Fruit fly (Drosophila melanogaster) whole organism, wandering third instar larva: ENCODE results near the gene Usf.

Experiments
- Abd-B ChIP-seq: fragments of >200 bp; optimal IDR thresholded peaks from 2 replicates; lab custom pipeline; 2017; ENCODE audit warnings: missing biosample characterization, missing genetic modification characterization
- CG32264 ChIP-seq: fragments of 200-800 bp; sonication (Bioruptor generic); optimal IDR thresholded peaks from 2 replicates; lab custom pipeline; 2016; ENCODE audit warnings: missing biosample characterization, missing genetic modification characterization
- CG9705 ChIP-seq: fragments of 200-800 bp; sonication (Bioruptor generic); optimal IDR thresholded peaks from 2 replicates; lab custom pipeline; 2018; ENCODE audit warnings: missing biosample characterization, mild to moderate bottlenecking, missing genetic modification characterization
- CrebA ChIP-seq: fragments of 200-800 bp; sonication (Bioruptor generic); optimal IDR thresholded peaks from 2 replicates; lab custom pipeline; 2016; ENCODE audit warnings: missing biosample characterization, mild to moderate bottlenecking, missing genetic modification characterization, borderline replicate concordance
- Dfd ChIP-seq: fragments of >200 bp; optimal IDR thresholded peaks from 2 replicates; lab custom pipeline; 2017; ENCODE audit warnings: missing biosample characterization, missing genetic modification characterization
- Dif ChIP-seq: fragments of 200-275, 200-300 bp; sonication (Bioruptor generic); optimal IDR thresholded peaks from 2 replicates; lab custom pipeline; 2018; ENCODE audit warnings: missing biosample characterization, missing genetic modification characterization; ENCODE audit not compliant: partially characterized antibody
- GATAd ChIP-seq: sonication (Bioruptor generic); optimal IDR thresholded peaks from 2 replicates; lab custom pipeline; 2016; ENCODE audit warnings: missing biosample characterization, missing genetic modification characterization
- HLH106 ChIP-seq: fragments of 200-800 bp; optimal IDR thresholded peaks from 3 replicates; lab custom pipeline; 2019; ENCODE audit warnings: missing biosample characterization, mild to moderate bottlenecking, missing genetic modification characterization, moderate library complexity
- Hnf4 ChIP-seq: fragments of 200-800 bp; sonication (Bioruptor generic); optimal IDR thresholded peaks from 2 replicates; lab custom pipeline; 2016; ENCODE audit warnings: missing biosample characterization, mild to moderate bottlenecking, missing genetic modification characterization
- Hr78 ChIP-seq: fragments of >200 bp; optimal IDR thresholded peaks from 2 replicates; lab custom pipeline; 2017; ENCODE audit warnings: missing biosample characterization, missing genetic modification characterization
- Hr83 ChIP-seq: fragments of 200-300 bp; sonication (Bioruptor generic); optimal IDR thresholded peaks from 2 replicates; lab custom pipeline; 2016; ENCODE audit warnings: missing biosample characterization, mild to moderate bottlenecking, missing genetic modification characterization, moderate library complexity; ENCODE audit not compliant: poor library complexity, severe bottlenecking
- Jra ChIP-seq: sonication (Bioruptor generic); optimal IDR thresholded peaks from 2 replicates; lab custom pipeline; 2016; ENCODE audit warnings: missing biosample characterization, missing genetic modification characterization
- Myc ChIP-seq: fragments of >200 bp; optimal IDR thresholded peaks from 2 replicates; lab custom pipeline; 2017
- N ChIP-seq: fragments of >200 bp; optimal IDR thresholded peaks from 2 replicates; lab custom pipeline; 2018; ENCODE audit warnings: missing biosample characterization, missing external identifiers, missing genetic modification characterization
- OdsH ChIP-seq: fragments of 200-800 bp; sonication (Bioruptor generic); optimal IDR thresholded peaks from 2 replicates; lab custom pipeline; 2016; ENCODE audit warnings: missing biosample characterization, mild to moderate bottlenecking, missing genetic modification characterization
- Rel ChIP-seq, 2 experiments: fragments of 200-800 bp; sonication (Bioruptor generic) in 1 of 2; optimal IDR thresholded peaks; 2 replicates in 1 of 2; 3 replicates in 1 of 2; lab custom pipeline; 2016 to 2019; ENCODE audit warnings: mild to moderate bottlenecking in 2 of 2, missing biosample characterization in 2 of 2, missing genetic modification characterization in 2 of 2, moderate library complexity in 1 of 2
- Sp1 ChIP-seq: fragments of 200-800 bp; sonication (Bioruptor generic); optimal IDR thresholded peaks from 3 replicates; lab custom pipeline; 2019; ENCODE audit warnings: missing biosample characterization, mild to moderate bottlenecking, missing genetic modification characterization, moderate library complexity
- Vsx2 ChIP-seq: fragments of 200-300, 225-300 bp; sonication (Bioruptor generic); optimal IDR thresholded peaks from 2 replicates; lab custom pipeline; 2018; ENCODE audit warnings: missing biosample characterization, missing genetic modification characterization; ENCODE audit not compliant: partially characterized antibody
- br ChIP-seq: fragments of 200-800 bp; sonication (Bioruptor generic); optimal IDR thresholded peaks from 2 replicates; lab custom pipeline; 2016; ENCODE audit warnings: missing biosample characterization, missing genetic modification characterization
- brk ChIP-seq: fragments of 200-800 bp; sonication (Bioruptor generic); optimal IDR thresholded peaks from 2 replicates; lab custom pipeline; 2016; ENCODE audit warnings: missing biosample characterization, mild to moderate bottlenecking, missing genetic modification characterization
- dl ChIP-seq, 2 experiments: fragments of 175-275, 200-275 bp in 1 of 2; fragments of 200-275 bp in 1 of 2; sonication (Bioruptor generic); optimal IDR thresholded peaks; lab custom pipeline; 2018; ENCODE audit warnings: mild to moderate bottlenecking in 2 of 2, missing biosample characterization in 2 of 2, missing genetic modification characterization in 2 of 2, moderate library complexity in 2 of 2; ENCODE audit not compliant: partially characterized antibody in 2 of 2, insufficient read depth in 1 of 2
- dmrt93B ChIP-seq: fragments of 200-800 bp; sonication (Bioruptor generic); optimal IDR thresholded peaks from 2 replicates; lab custom pipeline; 2018; ENCODE audit warnings: missing biosample characterization, mild to moderate bottlenecking, missing genetic modification characterization
- dsf ChIP-seq: sonication (Bioruptor generic); optimal IDR thresholded peaks from 2 replicates; lab custom pipeline; 2016; ENCODE audit warnings: missing biosample characterization, missing genetic modification characterization, borderline replicate concordance
- ey ChIP-seq: fragments of 200-800 bp; sonication (Bioruptor generic); optimal IDR thresholded peaks from 2 replicates; lab custom pipeline; 2016; ENCODE audit warnings: missing biosample characterization, missing genetic modification characterization
- foxo ChIP-seq, 2 experiments: fragments of 200-800 bp; sonication (Bioruptor generic); optimal IDR thresholded peaks; 2 replicates in 1 of 2; 3 replicates in 1 of 2; lab custom pipeline; 2016 to 2017; ENCODE audit warnings: missing biosample characterization in 2 of 2, missing genetic modification characterization in 2 of 2
- fru ChIP-seq: fragments of 200-800 bp; sonication (Bioruptor generic); optimal IDR thresholded peaks from 3 replicates; lab custom pipeline; 2016; ENCODE audit warnings: missing biosample characterization, mild to moderate bottlenecking, missing genetic modification characterization
- h ChIP-seq: fragments of 200-800 bp; sonication (Bioruptor generic); optimal IDR thresholded peaks from 3 replicates; lab custom pipeline; 2016; ENCODE audit warnings: missing biosample characterization, mild to moderate bottlenecking, missing genetic modification characterization
- jim ChIP-seq: fragments of 175-275, 200-325 bp; sonication (Bioruptor generic); optimal IDR thresholded peaks from 2 replicates; lab custom pipeline; 2016; ENCODE audit warnings: missing biosample characterization, mild to moderate bottlenecking, missing genetic modification characterization
- lola ChIP-seq: fragments of >200 bp; optimal IDR thresholded peaks from 2 replicates; lab custom pipeline; 2017; ENCODE audit warnings: missing biosample characterization, missing genetic modification characterization
- pan ChIP-seq: fragments of >200 bp; optimal IDR thresholded peaks from 2 replicates; lab custom pipeline; 2017
- psq ChIP-seq: fragments of 200-800 bp; sonication (Bioruptor generic); optimal IDR thresholded peaks from 3 replicates; lab custom pipeline; 2017; ENCODE audit warnings: missing biosample characterization, mild to moderate bottlenecking, missing genetic modification characterization, moderate library complexity
- rgr ChIP-seq: fragments of 200-800 bp; sonication (Bioruptor generic); optimal IDR thresholded peaks from 3 replicates; lab custom pipeline; 2016; ENCODE audit warnings: missing biosample characterization, mild to moderate bottlenecking, missing genetic modification characterization
- sage ChIP-seq: fragments of 200-800 bp; sonication (Bioruptor generic); optimal IDR thresholded peaks from 2 replicates; lab custom pipeline; 2016; ENCODE audit warnings: missing biosample characterization, mild to moderate bottlenecking, missing genetic modification characterization
- sv ChIP-seq: fragments of 200-800 bp; sonication (Bioruptor generic); optimal IDR thresholded peaks from 3 replicates; lab custom pipeline; 2016; ENCODE audit warnings: missing biosample characterization, missing genetic modification characterization
- tai ChIP-seq: sonication (Bioruptor generic); optimal IDR thresholded peaks from 2 replicates; lab custom pipeline; 2016; ENCODE audit warnings: missing biosample characterization, missing genetic modification characterization
- usp ChIP-seq: fragments of >200 bp; optimal IDR thresholded peaks from 2 replicates; lab custom pipeline; 2017; ENCODE audit warnings: missing biosample characterization, missing genetic modification characterization
- woc ChIP-seq: sonication (Bioruptor generic); optimal IDR thresholded peaks from 2 replicates; lab custom pipeline; 2016; ENCODE audit warnings: missing biosample characterization, mild to moderate bottlenecking, missing genetic modification characterization

Gene Usf

dm6 chrX:4557772-4558171, 9.2 kb upstream of the Usf start, which contains the start of gene CG3546:
CG3546 (plus strand) TSS chrX:4558072.
- no peak for TF ChIP-seq Rel (GFP tag; optimal IDR thresholded peaks at IDR 0.05; lab: Kevin White, UChicago)
- TF ChIP-seq Rel (tag; optimal IDR thresholded peaks at IDR 0.05; lab: Kevin White, UChicago) = no peak
- no peak for TF ChIP-seq pan (lab: Kevin White, UChicago)
- TF ChIP-seq Abd-B (GFP tag; lab: Kevin White, UChicago) = no peak
- TF ChIP-seq Vsx2 (GFP tag; lab: Kevin White, UChicago) = no peak
- TF ChIP-seq brk = no peak
- no peak for TF ChIP-seq usp (GFP tag; lab: Kevin White, UChicago)
- no peak for TF ChIP-seq lola (GFP tag; lab: Kevin White, UChicago)
- no peak for TF ChIP-seq OdsH (GFP tag; lab: Kevin White, UChicago)
- TF ChIP-seq GATAd (GFP tag; lab: Kevin White, UChicago) = no peak
- no peak for TF ChIP-seq N (GFP tag; lab: Kevin White, UChicago)
- TF ChIP-seq sv (GFP tag; lab: Kevin White, UChicago) = no peak
- TF ChIP-seq woc = no peak
- TF ChIP-seq CrebA (GFP tag; lab: Kevin White, UChicago) = no peak
- no peak for TF ChIP-seq HLH106 (tag; lab: Kevin White, UChicago)
- no peak for TF ChIP-seq dmrt93B (GFP tag; lab: Kevin White, UChicago)
- TF ChIP-seq Dfd (GFP tag; lab: Kevin White, UChicago) = no peak
- TF ChIP-seq Dif (GFP tag; lab: Kevin White, UChicago) = no peak
- no peak for TF ChIP-seq sage
- no peak for TF ChIP-seq CG32264 (GFP tag; lab: Kevin White, UChicago)

dm6 chrX:4555833-4556232, 7.2 kb upstream of the Usf start:
- TF ChIP-seq Hr78 (GFP tag; lab: Kevin White, UChicago) (no peak), sage (no peak), sv (GFP tag; lab: Kevin White, UChicago) (no peak), Hr83 (no peak), OdsH (GFP tag; lab: Kevin White, UChicago) (no peak), h (GFP tag; lab: Kevin White, UChicago) (peak; percentile 42), Rel (GFP tag; optimal IDR thresholded peaks at IDR 0.05; lab: Kevin White, UChicago) (no peak), Rel (tag; optimal IDR thresholded peaks at IDR 0.05; lab: Kevin White, UChicago) (peak; percentile 46), jim (GFP tag; lab: Kevin White, UChicago) (no peak), HLH106 (tag; lab: Kevin White, UChicago) (no peak), dmrt93B (GFP tag; lab: Kevin White, UChicago) (no peak), dsf (GFP tag; lab: Kevin White, UChicago) (no peak), CrebA (GFP tag; lab: Kevin White, UChicago) (no peak), GATAd (GFP tag; lab: Kevin White, UChicago) (no peak), fru (GFP tag; lab: Kevin White, UChicago) (no peak), brk (no peak)

- TF ChIP-seq sage (no peak), HLH106 (tag; lab: Kevin White, UChicago) (no peak), psq (GFP tag; lab: Kevin White, UChicago) (no peak), Vsx2 (GFP tag; lab: Kevin White, UChicago) (no peak), br (no peak), sv (GFP tag; lab: Kevin White, UChicago) (no peak), CrebA (GFP tag; lab: Kevin White, UChicago) (no peak), tai (no peak), foxo (GFP tag; optimal IDR thresholded peaks at IDR 0.05; lab: Kevin White, UChicago) (no peak), lola (GFP tag; lab: Kevin White, UChicago) (no peak), dsf (GFP tag; lab: Kevin White, UChicago) (no peak), Sp1 (GFP tag; lab: Kevin White, UChicago) (no peak), ey (GFP tag; lab: Kevin White, UChicago) (no peak), OdsH (GFP tag; lab: Kevin White, UChicago) (no peak), jim (GFP tag; lab: Kevin White, UChicago) (no peak)
Measured at dm6 chrX:4554718-4555117, 6.1 kb upstream of the Usf start.

dm6 chrX:4553999-4554398, 5.4 kb upstream of the Usf start, which contains the start of gene CG11444:
CG11444 (minus strand) TSS chrX:4554398.
- TF ChIP-seq Abd-B (GFP tag; lab: Kevin White, UChicago) (no peak), foxo (GFP tag; optimal IDR thresholded peaks at IDR 0.05; lab: Kevin White, UChicago) (peak in 1 of 2 experiments; percentile 65), dl (GFP tag; optimal IDR thresholded peaks at IDR 0.05; lab: Kevin White, UChicago; ENCODE audit: insufficient read depth in 1 of 2, partially characterized antibody in 2 of 2) (no peak), Rel (GFP tag; optimal IDR thresholded peaks at IDR 0.05; lab: Kevin White, UChicago) (no peak), Rel (tag; optimal IDR thresholded peaks at IDR 0.05; lab: Kevin White, UChicago) (peak; percentile 62), rgr (peak; percentile 75), GATAd (GFP tag; lab: Kevin White, UChicago) (no peak), OdsH (GFP tag; lab: Kevin White, UChicago) (peak; percentile 5), Dfd (GFP tag; lab: Kevin White, UChicago) (no peak), dmrt93B (GFP tag; lab: Kevin White, UChicago) (no peak), h (GFP tag; lab: Kevin White, UChicago) (peak; percentile 64), CG9705 (GFP tag; lab: Kevin White, UChicago) (peak; percentile 7), woc (no peak), tai (no peak), sv (GFP tag; lab: Kevin White, UChicago) (no peak), Jra (GFP tag; lab: Kevin White, UChicago) (peak; percentile 38), Vsx2 (GFP tag; lab: Kevin White, UChicago) (no peak), Hnf4 (GFP tag; lab: Kevin White, UChicago) (no peak), CG32264 (GFP tag; lab: Kevin White, UChicago) (no peak), CrebA (GFP tag; lab: Kevin White, UChicago) (no peak), Myc (peak; percentile 74), sage (no peak), N (GFP tag; lab: Kevin White, UChicago) (no peak), jim (GFP tag; lab: Kevin White, UChicago) (no peak), fru (GFP tag; lab: Kevin White, UChicago) (no peak), usp (GFP tag; lab: Kevin White, UChicago) (no peak), pan (lab: Kevin White, UChicago) (no peak), Hr78 (GFP tag; lab: Kevin White, UChicago) (no peak)
